Fruit fly (Drosophila melanogaster): ENCODE measurements around the gene CG33523.

Gene CG33523

dm6 chr3L:5971440-5971839, 47.8 kb downstream of the CG33523 start:
- TF ChIP-seq Sin3A (optimal IDR thresholded peaks at IDR 0.05) (no peak), psq (optimal IDR thresholded peaks at IDR 0.05) (no peak), h (optimal IDR thresholded peaks at IDR 0.05) (no peak), Myc (optimal IDR thresholded peaks at IDR 0.05) (no peak), insv (optimal IDR thresholded peaks at IDR 0.05) (no peak), ttk (optimal IDR thresholded peaks at IDR 0.05) (no peak)

- TF ChIP-seq h (optimal IDR thresholded peaks at IDR 0.05) (no peak), Myc (optimal IDR thresholded peaks at IDR 0.05) (no peak), insv (optimal IDR thresholded peaks at IDR 0.05) (no peak), psq (optimal IDR thresholded peaks at IDR 0.05) (no peak), ttk (optimal IDR thresholded peaks at IDR 0.05) (no peak), Sin3A (optimal IDR thresholded peaks at IDR 0.05) (no peak)
Measured at dm6 chr3L:5974575-5975421, 51.1 kb downstream of the CG33523 start.

dm6 chr3L:5975785-5976120, 52.1 kb downstream of the CG33523 start, which contains the start of gene CG10479:
TSS of gene CG10479 (minus strand) at chr3L:5976007.
- TF ChIP-seq h (optimal IDR thresholded peaks at IDR 0.05) = no peak
- no peak for TF ChIP-seq Sin3A (optimal IDR thresholded peaks at IDR 0.05)
- no peak for TF ChIP-seq insv (optimal IDR thresholded peaks at IDR 0.05)

DNA sequence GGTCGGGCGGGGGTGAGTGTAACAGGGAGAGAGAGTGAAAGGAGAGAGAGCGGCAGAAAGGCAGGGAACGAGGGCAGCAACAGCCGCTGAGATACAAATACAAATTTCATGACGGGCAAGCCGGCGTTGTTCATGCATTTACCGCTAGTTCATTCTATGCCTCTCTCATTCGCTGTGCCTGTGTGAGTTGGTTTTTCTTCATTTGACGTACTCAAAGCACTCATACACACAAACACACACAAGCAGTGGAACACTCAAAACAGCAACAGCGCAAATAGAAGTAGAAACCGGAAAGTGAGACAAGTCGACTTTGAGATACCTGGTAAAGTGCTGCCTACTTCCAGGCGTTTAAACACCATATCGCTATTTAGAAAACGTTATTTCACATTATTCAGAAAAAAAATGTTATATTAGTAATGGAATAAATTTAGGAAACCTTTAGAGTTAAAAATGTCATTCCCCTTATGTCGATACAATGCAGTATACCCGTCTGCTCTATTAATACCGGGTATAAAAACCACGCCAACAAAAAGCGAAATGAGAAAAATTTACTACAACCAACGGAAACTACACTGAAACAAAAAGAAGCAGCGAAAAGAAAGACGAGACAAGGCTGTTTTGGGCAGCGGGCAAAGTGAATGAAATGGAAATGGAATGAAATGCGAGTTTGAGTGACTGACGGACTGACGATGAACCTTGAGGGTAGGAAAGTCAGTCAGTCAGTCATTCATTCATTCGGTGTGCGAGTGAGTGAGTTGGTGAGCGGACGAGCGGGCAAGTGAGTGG, 52.7 kb downstream of the CG33523 start:
- TF ChIP-seq Myc (optimal IDR thresholded peaks at IDR 0.05) = no peak

DNA sequence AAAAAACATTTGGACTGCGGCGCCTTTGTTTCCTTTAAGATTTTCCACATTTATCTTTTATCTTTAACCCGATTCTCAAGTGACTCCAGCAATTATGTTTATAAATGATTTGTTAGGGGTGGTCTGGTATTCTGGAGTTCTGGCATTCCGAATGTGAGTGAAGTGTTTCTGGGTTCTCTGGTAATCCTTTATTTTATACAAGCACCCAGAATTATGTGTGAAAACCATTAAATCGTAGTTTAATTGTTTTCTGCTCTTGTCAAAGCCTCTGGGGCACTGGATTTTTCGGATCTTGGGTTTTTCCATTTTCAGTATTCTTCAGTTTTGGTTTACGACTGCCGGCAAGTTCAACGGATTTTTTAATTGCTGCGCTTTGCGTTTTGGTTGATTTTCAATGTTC, 55.8 kb downstream of the CG33523 start:
- TF ChIP-seq insv (optimal IDR thresholded peaks at IDR 0.05) = no peak
- TF ChIP-seq Sin3A (optimal IDR thresholded peaks at IDR 0.05) = no peak
- no peak for TF ChIP-seq Myc (optimal IDR thresholded peaks at IDR 0.05)
- no peak for TF ChIP-seq h (optimal IDR thresholded peaks at IDR 0.05)
- no peak for TF ChIP-seq psq (optimal IDR thresholded peaks at IDR 0.05)
- TF ChIP-seq ttk (optimal IDR thresholded peaks at IDR 0.05) = no peak
